Fruit fly (Drosophila melanogaster): ENCODE data around the gene CG8087.

Gene CG8087

dm6 chr3R:14558383-14558883 lies 6.2 kb downstream of the CG8087 start (continued):
- TF ChIP-seq pdm3 (GFP tag; optimal IDR thresholded peaks at IDR 0.05) = peak; percentile 79
- TF ChIP-seq fd85E (GFP tag; optimal IDR thresholded peaks at IDR 0.05) = no peak
- peak; percentile 72 for TF ChIP-seq Sox14 (GFP tag; optimal IDR thresholded peaks at IDR 0.05)
- peak; percentile 48 for TF ChIP-seq CG11762 (GFP tag; optimal IDR thresholded peaks at IDR 0.05; ENCODE audit: insufficient read depth)
- peak; percentile 73 for TF ChIP-seq Gug (GFP tag; IDR thresholded peaks at IDR 0.05)
- peak; percentile 51 for TF ChIP-seq CG34406 (GFP tag; optimal IDR thresholded peaks at IDR 0.05)
- TF ChIP-seq CG9139 (GFP tag; optimal IDR thresholded peaks at IDR 0.05) = no peak
- peak; percentile 61 for TF ChIP-seq CG10631 (GFP tag; optimal IDR thresholded peaks at IDR 0.05)
- peak; percentile 67 for TF ChIP-seq dsx (GFP tag; optimal IDR thresholded peaks at IDR 0.05; ENCODE audit: poor library complexity, severe bottlenecking)
- peak; percentile 79 for TF ChIP-seq CG6276 (GFP tag; optimal IDR thresholded peaks at IDR 0.05)
- peak; percentile 92 for TF ChIP-seq Hr4 (GFP tag; optimal IDR thresholded peaks at IDR 0.05)
- TF ChIP-seq net (GFP tag; optimal IDR thresholded peaks at IDR 0.05) = peak; percentile 66
- TF ChIP-seq CG3919 (GFP tag; optimal IDR thresholded peaks at IDR 0.05) = peak; percentile 67
- peak; percentile 61 for TF ChIP-seq acj6 (GFP tag; optimal IDR thresholded peaks at IDR 0.05)
- peak; percentile 37 for TF ChIP-seq fd59A (GFP tag; optimal IDR thresholded peaks at IDR 0.05)
- TF ChIP-seq OdsH (GFP tag; optimal IDR thresholded peaks at IDR 0.05) = peak; percentile 65
- peak; percentile 89 for TF ChIP-seq CG8119 (GFP tag; IDR thresholded peaks at IDR 0.05)
- TF ChIP-seq salr (GFP tag; optimal IDR thresholded peaks at IDR 0.05) = peak; percentile 24 to 78
- peak; percentile 48 for TF ChIP-seq CG31627 (GFP tag; optimal IDR thresholded peaks at IDR 0.05)
- peak; percentile 73 for TF ChIP-seq Ets96B (tag; optimal IDR thresholded peaks at IDR 0.05)
- peak; percentile 67 for TF ChIP-seq achi (GFP tag; optimal IDR thresholded peaks at IDR 0.05)
- TF ChIP-seq CG16779 (tag; optimal IDR thresholded peaks at IDR 0.05) = peak; percentile 58
- TF ChIP-seq spab (GFP tag; optimal IDR thresholded peaks at IDR 0.05) = peak; percentile 31
- peak; percentile 43 for TF ChIP-seq cyc (GFP tag; optimal IDR thresholded peaks at IDR 0.05)
- peak; percentile 77 for TF ChIP-seq Lpt (GFP tag; optimal IDR thresholded peaks at IDR 0.05)
- TF ChIP-seq fkh (GFP tag; optimal IDR thresholded peaks at IDR 0.05) = peak; percentile 76
- no peak for TF ChIP-seq CG11902 (GFP tag; optimal IDR thresholded peaks at IDR 0.05)
- TF ChIP-seq CG6163 (GFP tag; IDR thresholded peaks at IDR 0.05) = peak; percentile 76; the same call in 2 of the 3 replicates
- peak; percentile 41 for TF ChIP-seq CG6792 (GFP tag; optimal IDR thresholded peaks at IDR 0.05)
- TF ChIP-seq CG10669 (GFP tag; optimal IDR thresholded peaks at IDR 0.05) = peak; percentile 72

- TF ChIP-seq Eip93F (GFP tag; optimal IDR thresholded peaks at IDR 0.05) = no peak
- no peak for TF ChIP-seq CG7368 (GFP tag; optimal IDR thresholded peaks at IDR 0.05)
- TF ChIP-seq CG9139 (GFP tag; optimal IDR thresholded peaks at IDR 0.05) = peak; percentile 4
- no peak for TF ChIP-seq Sox15 (GFP tag; optimal IDR thresholded peaks at IDR 0.05)
- TF ChIP-seq lz (GFP tag; optimal IDR thresholded peaks at IDR 0.05) = no peak
- peak; percentile 26 for TF ChIP-seq Eip78C (GFP tag)
- TF ChIP-seq pdm3 (GFP tag; optimal IDR thresholded peaks at IDR 0.05) = peak; percentile 24
- TF ChIP-seq dac (GFP tag; optimal IDR thresholded peaks at IDR 0.05) = peak; percentile 44
- TF ChIP-seq Ets21C (GFP tag; optimal IDR thresholded peaks at IDR 0.05) = no peak
- no peak for TF ChIP-seq Hr39 (GFP tag; optimal IDR thresholded peaks at IDR 0.05)
- TF ChIP-seq salr (GFP tag; optimal IDR thresholded peaks at IDR 0.05) = peak in 1 of 2 experiments; percentile 77
- no peak; the same call in 1 of the 2 replicates for TF ChIP-seq CG11294 (GFP tag; IDR thresholded peaks at IDR 0.05)
- TF ChIP-seq esn (GFP tag; optimal IDR thresholded peaks at IDR 0.05) = no peak
- TF ChIP-seq fd85E (GFP tag; optimal IDR thresholded peaks at IDR 0.05) = no peak
- TF ChIP-seq achi (GFP tag; optimal IDR thresholded peaks at IDR 0.05) = peak; percentile 63
- TF ChIP-seq CG6808 (GFP tag; optimal IDR thresholded peaks at IDR 0.05) = peak; percentile 56
- peak; percentile 95 for TF ChIP-seq eg (GFP tag; IDR thresholded peaks at IDR 0.05)
- no peak for TF ChIP-seq CG4318 (GFP tag; optimal IDR thresholded peaks at IDR 0.05)
- TF ChIP-seq CG6276 (GFP tag; optimal IDR thresholded peaks at IDR 0.05) = peak; percentile 87
- peak; percentile 3 for TF ChIP-seq Sox14 (GFP tag; optimal IDR thresholded peaks at IDR 0.05)
- TF ChIP-seq ss (GFP tag; optimal IDR thresholded peaks at IDR 0.05) = peak; percentile 21 to 52
- no peak for TF ChIP-seq CG8319 (GFP tag; optimal IDR thresholded peaks at IDR 0.05)
- TF ChIP-seq CG16779 (tag; optimal IDR thresholded peaks at IDR 0.05) = peak; percentile 77
- peak; percentile 68 for TF ChIP-seq Gug (GFP tag; IDR thresholded peaks at IDR 0.05)
- peak; percentile 88 for TF ChIP-seq CG8119 (GFP tag; IDR thresholded peaks at IDR 0.05)
- peak; percentile 17 for TF ChIP-seq CG10631 (GFP tag; optimal IDR thresholded peaks at IDR 0.05)
- peak; percentile 43 for TF ChIP-seq Ets96B (tag; optimal IDR thresholded peaks at IDR 0.05)
- no peak for TF ChIP-seq CG6854 (GFP tag; optimal IDR thresholded peaks at IDR 0.05)
- no peak for TF ChIP-seq Hr38 (GFP tag; optimal IDR thresholded peaks at IDR 0.05)
These were observed 6.9 kb downstream of the CG8087 start, which contains the start of gene Pde6 for dm6 chr3R:14557480-14558354. TSS of gene Pde6 (minus strand) at chr3R:14558304.

Data from whole organism, prepupa.